Worm (Caenorhabditis elegans): ENCODE measurements around the gene F10G2.1.
"Not testable (repeated sequence)": the region's sequence is repeated elsewhere in the genome, so short reads cannot be mapped to it uniquely, and the experiment has no call there.

F10G2.1 gene

DNA sequence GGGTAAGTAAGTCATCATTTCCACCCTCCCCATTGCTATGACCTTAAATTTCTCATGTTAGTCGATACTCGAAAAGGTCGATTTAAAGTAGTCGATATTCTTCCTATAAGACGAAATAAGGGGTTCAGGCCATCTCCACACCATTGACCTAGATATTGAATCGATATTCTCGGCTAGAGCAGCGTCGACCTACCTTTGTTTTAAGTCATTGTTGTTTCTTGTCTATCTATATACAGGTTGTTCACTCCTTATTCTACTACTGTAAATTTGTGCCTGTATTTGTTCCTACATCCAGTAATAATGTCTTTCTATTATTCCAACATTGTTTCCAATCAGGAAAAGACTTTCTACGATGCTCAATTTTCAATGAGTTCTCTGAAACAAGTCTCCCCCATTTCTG lies 5.4 kb upstream of the F10G2.1 start, which contains the start of gene F10G2.4:
Gene F10G2.4, plus strand, starts transcription at position 301 of the 400 bp plus-strand sequence.
- no peak for TF ChIP-seq med-1 (GFP tag; optimal IDR thresholded peaks at IDR 0.05; ENCODE audit: insufficient read depth)
- no peak for TF ChIP-seq klf-2 (GFP tag; conservative IDR thresholded peaks at IDR 0.05)
- no peak for TF ChIP-seq T22C8.4 (GFP tag; IDR thresholded peaks at IDR 0.05)
- no peak for TF ChIP-seq ztf-29 (GFP tag; IDR thresholded peaks at IDR 0.05)
- TF ChIP-seq ztf-23 (GFP tag; IDR thresholded peaks at IDR 0.05) = no peak
- no peak for TF ChIP-seq cog-1 (tag; optimal IDR thresholded peaks at IDR 0.05)
- no peak for TF ChIP-seq ref-1 (GFP tag; conservative IDR thresholded peaks at IDR 0.05)
- TF ChIP-seq flt-1 (GFP tag; IDR thresholded peaks at IDR 0.05) = no peak
- TF ChIP-seq tab-1 (GFP tag; IDR thresholded peaks at IDR 0.05) = no peak

DNA sequence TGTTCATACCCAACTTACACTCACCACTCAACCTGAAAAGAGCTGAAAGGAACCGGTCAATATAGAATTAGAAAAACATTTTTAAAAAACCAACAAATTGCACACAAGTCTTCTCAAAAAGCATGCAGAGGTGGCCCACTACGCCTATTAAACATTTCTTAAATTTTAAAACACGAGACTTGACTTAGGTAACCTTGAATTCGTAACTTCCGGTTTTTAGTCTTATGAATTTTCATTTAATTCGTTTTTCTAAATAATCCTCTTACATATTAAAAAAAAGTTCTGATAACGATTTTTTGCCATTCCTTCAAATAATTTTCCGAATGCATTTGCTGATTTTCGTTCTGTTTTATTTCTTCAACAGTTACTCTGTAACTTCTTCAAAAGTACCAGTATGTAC lies 4.3 kb upstream of the F10G2.1 start, which contains the start of gene clec-7:
Gene clec-7, plus strand, starts transcription at position 301 of the 400 bp plus-strand sequence.
- no peak for TF ChIP-seq tab-1 (GFP tag; IDR thresholded peaks at IDR 0.05)

DNA sequence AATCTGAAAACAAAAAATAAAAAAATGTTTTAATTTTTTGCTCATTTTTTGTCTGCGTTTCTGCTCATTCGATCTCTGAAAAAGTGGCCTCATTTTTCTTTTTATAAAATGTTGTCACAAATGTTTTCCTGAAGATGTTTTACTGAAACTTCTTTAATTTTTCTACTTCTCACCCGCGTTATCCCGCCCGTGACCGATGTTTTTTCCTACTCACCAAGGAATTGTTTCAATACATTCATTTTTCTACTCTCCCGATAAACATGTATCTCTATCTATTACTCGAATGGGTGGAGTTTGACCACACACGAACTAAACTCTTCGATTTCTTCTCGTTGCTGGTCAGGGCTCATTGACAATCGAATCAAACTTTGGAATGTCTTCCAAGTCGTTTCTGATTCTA lies 1.5 kb upstream of the F10G2.1 start, which contains the start of gene F10G2.2:
Gene F10G2.2, plus strand, starts transcription at position 301 of the 400 bp plus-strand sequence.
- TF ChIP-seq cog-1 (tag; optimal IDR thresholded peaks at IDR 0.05) (no peak), med-1 (GFP tag; optimal IDR thresholded peaks at IDR 0.05; ENCODE audit: insufficient read depth) (no peak), flt-1 (GFP tag; IDR thresholded peaks at IDR 0.05) (no peak), tab-1 (GFP tag; IDR thresholded peaks at IDR 0.05) (no peak), T22C8.4 (GFP tag; IDR thresholded peaks at IDR 0.05) (no peak), ztf-23 (GFP tag; IDR thresholded peaks at IDR 0.05) (no peak)

ce11 chrV:7337218-7337617 lies 4.9 kb downstream of the F10G2.1 start, which contains the start of gene F10G2.7:
Gene F10G2.7 (minus strand): TSS chrV:7337318.
- TF ChIP-seq med-1 (GFP tag; optimal IDR thresholded peaks at IDR 0.05; ENCODE audit: insufficient read depth); ztf-23 (GFP tag; IDR thresholded peaks at IDR 0.05); ref-1 (GFP tag; conservative IDR thresholded peaks at IDR 0.05): not testable (repeated sequence)

DNA sequence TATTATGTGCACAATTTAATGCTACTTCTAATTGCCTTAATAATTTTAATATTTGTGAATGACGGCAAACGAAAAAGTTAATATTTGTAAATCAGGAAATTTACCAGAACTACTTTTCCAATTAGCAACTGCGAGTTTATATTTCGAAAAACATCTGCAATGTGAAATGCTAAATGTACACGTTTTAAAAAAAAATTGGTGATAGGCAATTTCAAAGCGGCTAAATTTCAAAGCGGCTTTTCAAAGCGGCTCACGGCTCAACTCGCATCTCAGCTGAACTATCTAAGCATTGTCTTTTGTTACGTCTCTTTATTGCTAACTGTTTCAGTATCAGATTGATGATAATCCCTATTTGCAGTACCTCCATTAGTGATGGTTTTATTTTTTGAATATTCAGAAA lies 7.5 kb downstream of the F10G2.1 start, which contains the start of gene srh-187:
Gene srh-187, minus strand, starts transcription at position 101 of the 400 bp plus-strand sequence.
- no peak for TF ChIP-seq T22C8.4 (GFP tag; IDR thresholded peaks at IDR 0.05)

ce11 chrV:7341942-7342341 lies 9.6 kb downstream of the F10G2.1 start, which contains the start of the genes nhr-263 and nhr-148:
Gene nhr-263 (minus strand): TSS chrV:7342042.
Gene nhr-148 (plus strand): TSS chrV:7342156.
- TF ChIP-seq flt-1 (GFP tag; IDR thresholded peaks at IDR 0.05) = no peak
- TF ChIP-seq ztf-29 (GFP tag; IDR thresholded peaks at IDR 0.05) = no peak
- no peak for TF ChIP-seq T22C8.4 (GFP tag; IDR thresholded peaks at IDR 0.05)
- TF ChIP-seq cog-1 (tag; optimal IDR thresholded peaks at IDR 0.05) = no peak
- no peak for TF ChIP-seq ztf-23 (GFP tag; IDR thresholded peaks at IDR 0.05)
- no peak for TF ChIP-seq tab-1 (GFP tag; IDR thresholded peaks at IDR 0.05)
- no peak for TF ChIP-seq med-1 (GFP tag; optimal IDR thresholded peaks at IDR 0.05; ENCODE audit: insufficient read depth)
- TF ChIP-seq klf-2 (GFP tag; conservative IDR thresholded peaks at IDR 0.05) = no peak
- no peak for TF ChIP-seq ref-1 (GFP tag; conservative IDR thresholded peaks at IDR 0.05)

DNA sequence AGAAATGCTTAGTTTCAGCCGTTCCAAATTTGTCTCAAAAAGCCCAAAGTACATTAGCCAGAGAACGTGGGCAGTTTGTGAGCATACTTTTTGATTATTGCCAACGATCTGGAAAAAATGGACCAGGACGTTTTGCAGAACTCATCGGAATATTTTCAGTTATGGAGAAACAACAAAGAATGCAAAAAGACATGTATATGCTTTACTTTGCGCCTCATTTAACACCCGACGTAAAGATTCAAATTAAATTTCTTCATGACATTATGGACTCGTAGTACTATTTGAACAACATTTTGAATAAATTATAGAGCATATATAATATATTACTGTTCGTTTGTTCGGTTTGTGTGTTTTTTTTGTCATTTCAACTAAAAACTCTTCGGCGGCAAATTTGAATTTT lies 11.2 kb downstream of the F10G2.1 start, which contains the start of gene srh-244:
Gene srh-244, plus strand, starts transcription at position 301 of the 400 bp plus-strand sequence.
- TF ChIP-seq flt-1 (GFP tag; IDR thresholded peaks at IDR 0.05) = no peak
- TF ChIP-seq T22C8.4 (GFP tag; IDR thresholded peaks at IDR 0.05) = no peak
- no peak for TF ChIP-seq ztf-23 (GFP tag; IDR thresholded peaks at IDR 0.05)
- no peak for TF ChIP-seq med-1 (GFP tag; optimal IDR thresholded peaks at IDR 0.05; ENCODE audit: insufficient read depth)
- TF ChIP-seq tab-1 (GFP tag; IDR thresholded peaks at IDR 0.05) = no peak
- no peak for TF ChIP-seq cog-1 (tag; optimal IDR thresholded peaks at IDR 0.05)
- TF ChIP-seq ref-1 (GFP tag; conservative IDR thresholded peaks at IDR 0.05) = no peak
- TF ChIP-seq ztf-29 (GFP tag; IDR thresholded peaks at IDR 0.05) = no peak
- no peak for TF ChIP-seq klf-2 (GFP tag; conservative IDR thresholded peaks at IDR 0.05)

- TF ChIP-seq tab-1 (GFP tag; IDR thresholded peaks at IDR 0.05); flt-1 (GFP tag; IDR thresholded peaks at IDR 0.05); klf-2 (GFP tag; conservative IDR thresholded peaks at IDR 0.05): not testable (repeated sequence)
These were observed 13.1 kb downstream of the F10G2.1 start, which contains the start of gene nhr-147 for ce11 chrV:7345494-7345893. Gene nhr-147 (plus strand): TSS chrV:7345794.

DNA sequence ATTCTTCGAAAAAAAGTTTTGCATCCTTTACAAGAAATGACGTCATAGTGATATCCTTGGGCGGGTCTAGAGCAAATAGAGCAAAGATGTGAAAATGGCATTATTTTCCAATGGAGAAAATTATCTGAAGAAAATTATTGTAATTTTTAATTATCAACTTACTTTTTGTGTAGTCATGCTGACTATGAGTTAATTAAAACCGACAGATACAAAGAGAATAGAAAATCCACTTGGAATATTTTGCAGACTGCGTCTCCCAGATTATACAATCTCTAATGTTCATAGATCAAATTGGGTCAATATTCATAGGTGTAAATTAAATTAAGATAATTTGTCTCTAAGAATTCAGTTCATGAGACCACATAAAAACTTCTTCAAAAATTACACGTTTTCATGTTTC lies 17.2 kb downstream of the F10G2.1 start, which contains the start of gene nhr-149:
Gene nhr-149, minus strand, starts transcription at position 101 of the 400 bp plus-strand sequence.
- TF ChIP-seq ztf-23 (GFP tag; IDR thresholded peaks at IDR 0.05) = no peak
- TF ChIP-seq klf-2 (GFP tag; conservative IDR thresholded peaks at IDR 0.05) = no peak
- no peak for TF ChIP-seq flt-1 (GFP tag; IDR thresholded peaks at IDR 0.05)
- TF ChIP-seq tab-1 (GFP tag; IDR thresholded peaks at IDR 0.05) = no peak
- TF ChIP-seq T22C8.4 (GFP tag; IDR thresholded peaks at IDR 0.05) = no peak
- no peak for TF ChIP-seq cog-1 (tag; optimal IDR thresholded peaks at IDR 0.05)
- no peak for TF ChIP-seq ref-1 (GFP tag; conservative IDR thresholded peaks at IDR 0.05)

- TF ChIP-seq cog-1 (tag; optimal IDR thresholded peaks at IDR 0.05) = no peak
- TF ChIP-seq tab-1 (GFP tag; IDR thresholded peaks at IDR 0.05) = no peak
- no peak for TF ChIP-seq ztf-23 (GFP tag; IDR thresholded peaks at IDR 0.05)
- no peak for TF ChIP-seq ref-1 (GFP tag; conservative IDR thresholded peaks at IDR 0.05)
- no peak for TF ChIP-seq flt-1 (GFP tag; IDR thresholded peaks at IDR 0.05)
- TF ChIP-seq T22C8.4 (GFP tag; IDR thresholded peaks at IDR 0.05) = no peak
- no peak for TF ChIP-seq med-1 (GFP tag; optimal IDR thresholded peaks at IDR 0.05; ENCODE audit: insufficient read depth)
- no peak for TF ChIP-seq klf-2 (GFP tag; conservative IDR thresholded peaks at IDR 0.05)
- TF ChIP-seq ztf-29 (GFP tag; IDR thresholded peaks at IDR 0.05) = no peak
These were observed 20.1 kb downstream of the F10G2.1 start, which contains the start of the genes srh-231 and srh-275 for ce11 chrV:7352186-7353053. Gene srh-231 (minus strand): TSS chrV:7352236. Gene srh-275 (plus strand): TSS chrV:7353003.

All from whole organism, midembryonic.